Fruit fly (Drosophila melanogaster) whole organism, embryonic: Measurements from ENCODE around the gene CG17637.

ENCODE experiments used
- Ada2b ChIP-seq: fragments of 200-800 bp; sonication (Bioruptor generic); IDR thresholded peaks from 2 replicates; pipeline ENCODE4 v1.3.6; 2022; ENCODE audit warnings: missing biosample characterization, missing genetic modification characterization
- Aef1 ChIP-seq: fragments of 200-800 bp; sonication (Bioruptor generic); IDR thresholded peaks from 3 replicates; pipeline ENCODE4 v1.3.6; 2022; ENCODE audit warnings: missing biosample characterization, missing genetic modification characterization
- Antp ChIP-seq: fragments of 200-800 bp; sonication (Bioruptor generic); optimal IDR thresholded peaks from 3 replicates; lab custom pipeline; 2016; ENCODE audit warnings: missing biosample characterization, missing genetic modification characterization
- CG10147 ChIP-seq: fragments of 200-800 bp; sonication (Bioruptor generic); optimal IDR thresholded peaks from 2 replicates; lab custom pipeline; 2019; ENCODE audit warnings: missing biosample characterization, mild to moderate bottlenecking, missing genetic modification characterization, moderate library complexity
- CG10267 ChIP-seq: fragments of 200-800 bp; sonication (Bioruptor generic); optimal IDR thresholded peaks from 2 replicates; lab custom pipeline; 2018; ENCODE audit warnings: missing biosample characterization, mild to moderate bottlenecking, missing genetic modification characterization, moderate library complexity
- CG10565 ChIP-seq: fragments of 200-800 bp; sonication (Bioruptor generic); optimal IDR thresholded peaks from 3 replicates; lab custom pipeline; 2016; ENCODE audit warnings: missing biosample characterization, mild to moderate bottlenecking, missing genetic modification characterization
- CG10959 ChIP-seq: fragments of 200-800 bp; sonication (Bioruptor generic); IDR thresholded peaks from 2 replicates; pipeline ENCODE4 v1.3.6; 2022; ENCODE audit warnings: missing biosample characterization, missing genetic modification characterization
- CG10979 ChIP-seq: fragments of 200-800 bp; sonication (Bioruptor generic); optimal IDR thresholded peaks from 2 replicates; lab custom pipeline; 2018; ENCODE audit warnings: missing biosample characterization, mild to moderate bottlenecking, missing genetic modification characterization, moderate library complexity
- CG11696 ChIP-seq: fragments of 200-800 bp; sonication (Bioruptor generic); IDR thresholded peaks from 2 replicates; pipeline ENCODE4 v1.3.6; 2022; ENCODE audit warnings: missing biosample characterization, missing genetic modification characterization
- CG13624 ChIP-seq: fragments of 200-800 bp; sonication (Bioruptor generic); optimal IDR thresholded peaks from 2 replicates; lab custom pipeline; 2016; ENCODE audit warnings: missing biosample characterization, missing genetic modification characterization
- CG14050 ChIP-seq: fragments of 200-800 bp; sonication (Bioruptor generic); IDR thresholded peaks from 3 replicates; pipeline ENCODE4 v1.3.6; 2022; ENCODE audit warnings: missing biosample characterization, missing genetic modification characterization
- CG3281 ChIP-seq: fragments of 200-800 bp; sonication (Bioruptor generic); optimal IDR thresholded peaks from 3 replicates; lab custom pipeline; 2017; ENCODE audit warnings: missing biosample characterization, mild to moderate bottlenecking, missing genetic modification characterization
- CG33213 ChIP-seq: fragments of 200-800 bp; sonication (Bioruptor generic); optimal IDR thresholded peaks from 3 replicates; lab custom pipeline; 2016; ENCODE audit warnings: missing biosample characterization, missing genetic modification characterization
- CG34376 ChIP-seq: fragments of 200-800 bp; sonication (Bioruptor generic); optimal IDR thresholded peaks from 2 replicates; lab custom pipeline; 2018; ENCODE audit warnings: missing biosample characterization, mild to moderate bottlenecking, missing genetic modification characterization
- CG6765 ChIP-seq: fragments of 200-800 bp; sonication (Bioruptor generic); optimal IDR thresholded peaks from 3 replicates; lab custom pipeline; 2017; ENCODE audit warnings: missing biosample characterization, mild to moderate bottlenecking, missing genetic modification characterization
- CTCF ChIP-seq: fragments of 200-800 bp; sonication (Bioruptor generic); optimal IDR thresholded peaks from 2 replicates; lab custom pipeline; 2017; ENCODE audit warnings: missing biosample characterization, mild to moderate bottlenecking, missing genetic modification characterization, moderate library complexity
- HLH3B ChIP-seq: fragments of 200-800 bp; sonication (Bioruptor generic); IDR thresholded peaks from 2 replicates; pipeline ENCODE4 v1.3.6; 2022; ENCODE audit warnings: missing biosample characterization, missing genetic modification characterization
- MESR4 ChIP-seq: fragments of 200-800 bp; sonication (Bioruptor generic); optimal IDR thresholded peaks from 2 replicates; lab custom pipeline; 2018; ENCODE audit warnings: missing biosample characterization, mild to moderate bottlenecking, missing genetic modification characterization, moderate library complexity
- Meics ChIP-seq: fragments of 200-800 bp; sonication (Bioruptor generic); optimal IDR thresholded peaks from 2 replicates; lab custom pipeline; 2017; ENCODE audit warnings: missing biosample characterization, mild to moderate bottlenecking, missing genetic modification characterization
- Oli ChIP-seq: fragments of 200-800 bp; sonication (Bioruptor generic); optimal IDR thresholded peaks from 2 replicates; lab custom pipeline; 2018; ENCODE audit warnings: missing biosample characterization, mild to moderate bottlenecking, missing genetic modification characterization, moderate library complexity
- Rfx ChIP-seq: fragments of 200-800 bp; sonication (Bioruptor generic); IDR thresholded peaks from 2 replicates; pipeline ENCODE4 v1.3.6; 2022; ENCODE audit warnings: missing biosample characterization, missing genetic modification characterization
- Rx ChIP-seq: fragments of 200-800 bp; sonication (Bioruptor generic); IDR thresholded peaks from 2 replicates; pipeline ENCODE4 v1.3.6; 2022; ENCODE audit warnings: missing biosample characterization, missing genetic modification characterization
- Sox102F ChIP-seq: fragments of 200-800 bp; sonication (Bioruptor generic); optimal IDR thresholded peaks from 2 replicates; lab custom pipeline; 2018; ENCODE audit warnings: missing biosample characterization, mild to moderate bottlenecking, missing genetic modification characterization, moderate library complexity
- bsh ChIP-seq, 2 experiments: fragments of 200-800 bp; sonication (Bioruptor generic); optimal IDR thresholded peaks; 2 replicates each; lab custom pipeline; 2017 to 2018; ENCODE audit warnings: mild to moderate bottlenecking in 2 of 2, missing biosample characterization in 2 of 2, missing genetic modification characterization in 2 of 2, moderate library complexity in 1 of 2
- cato ChIP-seq: fragments of 200-800 bp; sonication (Bioruptor generic); optimal IDR thresholded peaks from 2 replicates; lab custom pipeline; 2016; ENCODE audit warnings: missing biosample characterization, missing genetic modification characterization, borderline replicate concordance
- chm ChIP-seq: fragments of 200-800 bp; sonication (Bioruptor generic); IDR thresholded peaks from 2 replicates; pipeline ENCODE4 v1.3.6; 2022; ENCODE audit warnings: missing biosample characterization, missing genetic modification characterization
- corto ChIP-seq: fragments of 200-800 bp; sonication (Bioruptor generic); optimal IDR thresholded peaks from 2 replicates; lab custom pipeline; 2016; ENCODE audit warnings: missing biosample characterization, mild to moderate bottlenecking, missing genetic modification characterization, moderate library complexity
- croc ChIP-seq: fragments of 200-800 bp; sonication (Bioruptor generic); conservative IDR thresholded peaks from 3 replicates; pipeline ENCODE4 v1.3.6; 2022; ENCODE audit warnings: missing biosample characterization, missing genetic modification characterization
- cwo ChIP-seq: fragments of 200-800 bp; sonication (Bioruptor generic); optimal IDR thresholded peaks from 3 replicates; lab custom pipeline; 2017; ENCODE audit warnings: missing biosample characterization, missing genetic modification characterization, mild to moderate bottlenecking, moderate library complexity, missing genetic modification reagents
- da ChIP-seq: fragments of 200-800 bp; sonication (Bioruptor generic); optimal IDR thresholded peaks from 2 replicates; lab custom pipeline; 2016; ENCODE audit warnings: missing biosample characterization, missing genetic modification characterization
- danr ChIP-seq: fragments of 200-800 bp; sonication (Bioruptor generic); IDR thresholded peaks from 2 replicates; pipeline ENCODE4 v1.3.6; 2022; ENCODE audit warnings: missing biosample characterization, missing genetic modification characterization
- disco-r ChIP-seq: fragments of 200-800 bp; sonication (Bioruptor generic); optimal IDR thresholded peaks from 2 replicates; lab custom pipeline; 2016; ENCODE audit warnings: missing biosample characterization, missing genetic modification characterization
- ewg ChIP-seq: fragments of 200-800 bp; sonication (Bioruptor generic); optimal IDR thresholded peaks from 3 replicates; lab custom pipeline; 2017; ENCODE audit warnings: mild to moderate bottlenecking, missing biosample characterization, missing genetic modification reagents, missing genetic modification characterization
- gem ChIP-seq: fragments of 200-800 bp; sonication (Bioruptor generic); optimal IDR thresholded peaks from 2 replicates; lab custom pipeline; 2019; ENCODE audit warnings: missing biosample characterization, mild to moderate bottlenecking, missing genetic modification characterization, moderate library complexity
- jing ChIP-seq: fragments of 200-800 bp; sonication (Bioruptor generic); optimal IDR thresholded peaks from 2 replicates; lab custom pipeline; 2018; ENCODE audit warnings: missing biosample characterization, mild to moderate bottlenecking, missing genetic modification characterization
- kay ChIP-seq: fragments of 200-800 bp; sonication (Bioruptor generic); optimal IDR thresholded peaks from 2 replicates; lab custom pipeline; 2016; ENCODE audit warnings: missing biosample characterization, missing genetic modification characterization
- nmo ChIP-seq: fragments of 200-800 bp; sonication (Bioruptor generic); optimal IDR thresholded peaks from 2 replicates; lab custom pipeline; 2018; ENCODE audit warnings: missing biosample characterization, mild to moderate bottlenecking, missing genetic modification characterization, moderate library complexity
- nom ChIP-seq: fragments of 200-800 bp; sonication (Bioruptor generic); optimal IDR thresholded peaks from 2 replicates; lab custom pipeline; 2017; ENCODE audit warnings: missing biosample characterization, missing genetic modification characterization, mild to moderate bottlenecking, moderate library complexity, missing genetic modification reagents
- onecut ChIP-seq: fragments of 200-800 bp; sonication (Bioruptor generic); IDR thresholded peaks from 2 replicates; pipeline ENCODE4 v1.3.6; 2022; ENCODE audit warnings: missing biosample characterization, missing genetic modification characterization
- pb ChIP-seq: fragments of 200-800 bp; sonication (Bioruptor generic); optimal IDR thresholded peaks from 3 replicates; lab custom pipeline; 2016; ENCODE audit warnings: missing biosample characterization, missing genetic modification characterization
- row ChIP-seq: fragments of 200-800 bp; sonication (Bioruptor generic); IDR thresholded peaks from 3 replicates; pipeline ENCODE4 v1.3.6; 2022; ENCODE audit warnings: missing biosample characterization, missing genetic modification characterization
- seq ChIP-seq: fragments of 200-800 bp; sonication (Bioruptor generic); IDR thresholded peaks from 2 replicates; pipeline ENCODE4 v1.3.6; 2022; ENCODE audit warnings: missing biosample characterization, missing genetic modification characterization
- sisA ChIP-seq: fragments of 200-800 bp; sonication (Bioruptor generic); IDR thresholded peaks from 2 replicates; pipeline ENCODE4 v1.3.6; 2022; ENCODE audit warnings: missing biosample characterization, missing genetic modification characterization
- slbo ChIP-seq: fragments of 200-800 bp; sonication (Bioruptor generic); IDR thresholded peaks from 2 replicates; pipeline ENCODE4 v1.3.6; 2022; ENCODE audit warnings: missing biosample characterization, missing genetic modification characterization
- slou ChIP-seq: fragments of 200-800 bp; sonication (Bioruptor generic); optimal IDR thresholded peaks from 3 replicates; lab custom pipeline; 2016; ENCODE audit warnings: missing biosample characterization, missing genetic modification characterization
- sug ChIP-seq: fragments of 200-800 bp; optimal IDR thresholded peaks from 2 replicates; lab custom pipeline; 2019; ENCODE audit warnings: missing biosample characterization, mild to moderate bottlenecking, missing genetic modification characterization, moderate library complexity
- wek ChIP-seq: fragments of 200-800 bp; sonication (Bioruptor generic); optimal IDR thresholded peaks from 3 replicates; lab custom pipeline; 2018; ENCODE audit warnings: missing biosample characterization, mild to moderate bottlenecking, missing genetic modification characterization, moderate library complexity
- zfh2 ChIP-seq: fragments of 200-800 bp; sonication (Bioruptor generic); optimal IDR thresholded peaks from 2 replicates; lab custom pipeline; 2016; ENCODE audit warnings: missing biosample characterization, missing genetic modification characterization

CG17637 gene

DNA sequence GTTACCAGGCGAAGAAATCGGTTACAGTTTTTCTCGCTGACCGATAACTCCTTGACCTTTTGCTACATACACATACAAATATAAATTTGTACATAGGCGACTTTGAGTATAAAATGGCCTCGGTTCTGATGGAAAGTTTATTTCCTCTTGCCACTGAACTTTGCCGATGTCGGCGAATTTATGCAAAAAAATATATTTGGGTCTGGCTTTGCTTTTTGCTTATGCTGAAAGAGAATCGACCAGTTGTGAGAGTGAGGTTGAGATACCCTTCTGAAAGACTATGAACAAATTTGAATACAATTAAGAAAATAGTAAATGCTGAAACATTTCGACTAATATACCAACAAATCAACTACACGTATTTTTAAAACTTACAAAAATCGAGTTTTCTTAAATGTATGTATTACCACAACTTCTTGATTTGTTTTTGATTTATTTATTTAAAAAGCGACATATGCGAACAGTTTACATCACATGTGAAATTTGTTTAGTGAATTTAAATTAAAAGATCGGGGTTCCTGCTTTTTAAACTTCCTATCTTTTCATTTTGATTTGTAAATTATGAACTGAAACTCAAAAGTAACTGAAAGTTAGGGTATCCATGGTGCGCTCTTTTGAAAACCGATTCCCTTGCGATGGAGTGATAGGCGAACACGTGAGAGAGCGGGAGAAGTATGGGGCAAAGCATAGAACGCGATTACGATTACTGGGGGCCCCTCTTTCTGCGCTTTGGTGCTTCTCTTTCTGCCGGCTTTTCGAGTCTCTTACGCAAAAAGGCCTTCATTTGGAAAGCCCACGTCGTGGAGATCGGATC, 5.3 kb downstream of the CG17637 start (continued):
- no peak; the same call in none of the 2 replicates for TF ChIP-seq Rfx
- TF ChIP-seq nmo (GFP tag; lab: Kevin White, UChicago) = peak; percentile 89
- peak; percentile 74 for TF ChIP-seq zfh2 (GFP tag; lab: Kevin White, UChicago)
- TF ChIP-seq cato (GFP tag; lab: Kevin White, UChicago) = peak; percentile 17
- peak; percentile 91 for TF ChIP-seq row (GFP tag; lab: Robert Waterston, UW)
- peak; percentile 84 for TF ChIP-seq Oli (tag; lab: Kevin White, UChicago)
- TF ChIP-seq onecut (GFP tag; lab: Robert Waterston, UW) = peak; percentile 34; the same call in 1 of the 2 replicates
- TF ChIP-seq CG13624 (GFP tag; lab: Kevin White, UChicago) = peak; percentile 83
- no peak for TF ChIP-seq corto
- no peak for TF ChIP-seq wek (GFP tag; lab: Kevin White, UChicago)

DNA sequence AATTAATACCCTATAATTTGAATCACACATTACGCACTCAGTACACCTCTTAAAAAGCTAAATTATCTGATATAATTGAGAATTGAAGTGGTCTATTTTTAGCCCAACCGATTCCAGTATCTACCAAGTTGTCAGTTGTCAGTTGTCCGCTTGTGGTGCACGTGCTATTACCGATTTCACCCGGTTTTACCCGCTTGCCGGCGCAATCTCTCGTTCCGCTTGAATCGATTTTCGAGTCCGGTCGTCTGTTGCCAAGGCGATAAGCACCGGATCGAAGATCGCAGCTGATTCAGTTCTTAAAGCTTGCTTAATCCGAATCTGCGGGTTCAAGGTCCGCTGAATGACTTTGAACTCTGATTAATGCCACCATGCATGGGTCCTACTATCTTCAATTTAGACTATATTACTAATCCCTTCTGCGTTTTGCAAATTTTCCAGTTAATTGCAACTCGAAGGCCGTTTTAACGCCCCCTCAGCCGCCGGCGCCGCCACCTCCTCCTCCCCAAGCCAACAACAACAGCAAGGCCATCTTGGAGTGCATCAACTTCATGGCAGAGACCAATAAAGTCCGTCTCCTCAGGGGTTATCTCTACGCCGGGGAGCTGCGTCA, 7.6 kb downstream of the CG17637 start:
- TF ChIP-seq da (GFP tag; lab: Kevin White, UChicago) = no peak
- peak; percentile 70 for TF ChIP-seq sug (tag; lab: Kevin White, UChicago)
- peak; percentile 78 for TF ChIP-seq cwo
- no peak for TF ChIP-seq CG6765 (GFP tag; lab: Kevin White, UChicago)
- TF ChIP-seq danr = no peak
- TF ChIP-seq kay (GFP tag; lab: Kevin White, UChicago) = no peak
- TF ChIP-seq CG3281 (GFP tag; lab: Kevin White, UChicago) = no peak
- no peak for TF ChIP-seq jing
- no peak for TF ChIP-seq ewg
- TF ChIP-seq bsh (GFP tag; optimal IDR thresholded peaks at IDR 0.05; lab: Kevin White, UChicago) = no peak
- no peak for TF ChIP-seq CTCF (GFP tag; lab: Kevin White, UChicago)
- TF ChIP-seq croc = no peak
- TF ChIP-seq Aef1 (GFP tag; lab: Robert Waterston, UW) = no peak
- TF ChIP-seq nom = peak; percentile 26
- no peak for TF ChIP-seq pb
- no peak for TF ChIP-seq HLH3B
- TF ChIP-seq CG10565 (GFP tag; lab: Kevin White, UChicago) = no peak
- TF ChIP-seq slou (GFP tag; lab: Kevin White, UChicago) = no peak
- no peak for TF ChIP-seq seq (GFP tag; lab: Robert Waterston, UW)
- TF ChIP-seq CG10267 (tag; lab: Kevin White, UChicago) = no peak
- no peak for TF ChIP-seq sisA (GFP tag; lab: Robert Waterston, UW)
- TF ChIP-seq CG33213 (GFP tag; lab: Kevin White, UChicago) = no peak
- TF ChIP-seq Rx (GFP tag; lab: Robert Waterston, UW) = no peak
- no peak for TF ChIP-seq CG14050 (GFP tag; lab: Robert Waterston, UW)
- peak; percentile 68 for TF ChIP-seq CG34376 (GFP tag; lab: Kevin White, UChicago)
- TF ChIP-seq chm (GFP tag; lab: Robert Waterston, UW) = no peak
- no peak for TF ChIP-seq Antp (GFP tag; lab: Kevin White, UChicago)
- TF ChIP-seq CG10979 (tag; lab: Kevin White, UChicago) = no peak
- TF ChIP-seq MESR4 (GFP tag; lab: Kevin White, UChicago) = no peak
- peak; percentile 30 for TF ChIP-seq gem (tag; lab: Kevin White, UChicago)
- TF ChIP-seq disco-r (GFP tag; lab: Kevin White, UChicago) = no peak
- TF ChIP-seq slbo (GFP tag; lab: Robert Waterston, UW) = 0 out of 2 replicates have a peak, but pooled peaks have one; percentile 6
- TF ChIP-seq CG10147 (GFP tag; lab: Kevin White, UChicago) = no peak
- TF ChIP-seq Meics = no peak
- TF ChIP-seq Sox102F (GFP tag; lab: Kevin White, UChicago) = no peak
- no peak for TF ChIP-seq CG11696 (GFP tag; lab: Robert Waterston, UW)
- TF ChIP-seq Ada2b = no peak
- no peak for TF ChIP-seq CG10959 (GFP tag; lab: Robert Waterston, UW)
